Worm (Caenorhabditis elegans): ENCODE measurements around the gene F11D11.22.

F11D11.22 gene

ce11 chrV:18760174-18760573 lies 2.0 kb upstream of the F11D11.22 start, which contains the start of gene F11D11.3:
F11D11.3 (minus strand) TSS chrV:18760274.
- TF ChIP-seq pha-2 (tag; optimal IDR thresholded peaks at IDR 0.05): no peak

- TF ChIP-seq ceh-22 (tag; optimal IDR thresholded peaks at IDR 0.05) (no peak), ceh-24 (tag; optimal IDR thresholded peaks at IDR 0.05) (no peak), lin-11 (tag; optimal IDR thresholded peaks at IDR 0.05) (no peak), rnt-1 (tag; optimal IDR thresholded peaks at IDR 0.05) (no peak), ceh-14 (tag; optimal IDR thresholded peaks at IDR 0.05) (no peak), tbx-7 (tag; optimal IDR thresholded peaks at IDR 0.05) (no peak), ceh-19 (GFP tag; optimal IDR thresholded peaks at IDR 0.05) (no peak), K09A11.1 (tag; optimal IDR thresholded peaks at IDR 0.05; ENCODE audit: insufficient read depth) (no peak), ceh-9 (tag; optimal IDR thresholded peaks at IDR 0.05) (no peak), ceh-34 (tag; optimal IDR thresholded peaks at IDR 0.05) (no peak), dve-1 (tag; optimal IDR thresholded peaks at IDR 0.05) (no peak), ama-1 (optimal IDR thresholded peaks at IDR 0.05) (no peak), Y22D7AL.16 (tag; optimal IDR thresholded peaks at IDR 0.05) (no peak), ref-2 (tag; optimal IDR thresholded peaks at IDR 0.05) (no peak), sdc-2 (tag; optimal IDR thresholded peaks at IDR 0.05) (no peak), zip-5 (tag; optimal IDR thresholded peaks at IDR 0.05) (no peak), ceh-31 (tag; optimal IDR thresholded peaks at IDR 0.05) (no peak)
Observed at ce11 chrV:18761078-18761477, 1.1 kb upstream of the F11D11.22 start, which contains the start of gene F11D11.4. F11D11.4 (plus strand) TSS chrV:18761378.

ce11 chrV:18769902-18770301 lies 7.8 kb downstream of the F11D11.22 start:
- TF ChIP-seq sox-4 (tag; optimal IDR thresholded peaks at IDR 0.05): no peak

ce11 chrV:18770623-18771022 lies 8.5 kb downstream of the F11D11.22 start, which contains the start of gene clec-255:
clec-255 (minus strand) TSS chrV:18770723.
- TF ChIP-seq ceh-19 (GFP tag; optimal IDR thresholded peaks at IDR 0.05) (no peak), pat-9 (tag; optimal IDR thresholded peaks at IDR 0.05) (no peak), ceh-6 (GFP tag; optimal IDR thresholded peaks at IDR 0.05) (no peak), npax-4 (tag; optimal IDR thresholded peaks at IDR 0.05) (no peak), gmeb-2 (tag; optimal IDR thresholded peaks at IDR 0.05) (no peak), fkh-10 (GFP tag; optimal IDR thresholded peaks at IDR 0.05) (no peak), hlh-6 (tag; optimal IDR thresholded peaks at IDR 0.05) (no peak), sox-2 (GFP tag; IDR thresholded peaks at IDR 0.05) (no peak)

- TF ChIP-seq dve-1 (tag; optimal IDR thresholded peaks at IDR 0.05) (no peak), fkh-10 (GFP tag; optimal IDR thresholded peaks at IDR 0.05) (no peak), ceh-31 (tag; optimal IDR thresholded peaks at IDR 0.05) (no peak), pat-9 (tag; optimal IDR thresholded peaks at IDR 0.05) (no peak), unc-3 (GFP tag; conservative IDR thresholded peaks at IDR 0.05) (no peak), unc-3 (tag; optimal IDR thresholded peaks at IDR 0.05) (no peak), hlh-15 (tag; optimal IDR thresholded peaks at IDR 0.05) (no peak), tbx-2 (tag; optimal IDR thresholded peaks at IDR 0.05) (no peak), ceh-34 (tag; optimal IDR thresholded peaks at IDR 0.05) (no peak), elt-2 (tag; optimal IDR thresholded peaks at IDR 0.05) (no peak), C38D4.7 (GFP tag; optimal IDR thresholded peaks at IDR 0.05) (no peak), mec-3 (tag; optimal IDR thresholded peaks at IDR 0.05; ENCODE audit: borderline replicate concordance) (no peak), Y22D7AL.16 (tag; optimal IDR thresholded peaks at IDR 0.05) (no peak), hlh-8 (tag; optimal IDR thresholded peaks at IDR 0.05) (no peak), ceh-48 (tag; optimal IDR thresholded peaks at IDR 0.05) (no peak), che-1 (tag; optimal IDR thresholded peaks at IDR 0.05) (no peak)
Observed at ce11 chrV:18771390-18771789, 9.2 kb downstream of the F11D11.22 start, which contains the start of gene clec-256. clec-256 (plus strand) TSS chrV:18771690.

Measured in whole organism, late embryonic.